Worm (Caenorhabditis elegans) whole organism, L4/young adult: Measurements from ENCODE around the gene T13A10.1.

Source experiments
- dao-5 ChIP-seq: sonication (generic microtip); optimal IDR thresholded peaks from 2 replicates; lab custom pipeline; 2016; ENCODE audit warnings: missing genotype, missing genetic modification characterization, moderate library complexity, missing compliant biosample characterization
- him-1 ChIP-seq: sonication (generic microtip); optimal IDR thresholded peaks from 2 replicates; lab custom pipeline; 2016; ENCODE audit warnings: missing genotype, missing genetic modification reagents, missing genetic modification characterization, missing compliant biosample characterization

DNA sequence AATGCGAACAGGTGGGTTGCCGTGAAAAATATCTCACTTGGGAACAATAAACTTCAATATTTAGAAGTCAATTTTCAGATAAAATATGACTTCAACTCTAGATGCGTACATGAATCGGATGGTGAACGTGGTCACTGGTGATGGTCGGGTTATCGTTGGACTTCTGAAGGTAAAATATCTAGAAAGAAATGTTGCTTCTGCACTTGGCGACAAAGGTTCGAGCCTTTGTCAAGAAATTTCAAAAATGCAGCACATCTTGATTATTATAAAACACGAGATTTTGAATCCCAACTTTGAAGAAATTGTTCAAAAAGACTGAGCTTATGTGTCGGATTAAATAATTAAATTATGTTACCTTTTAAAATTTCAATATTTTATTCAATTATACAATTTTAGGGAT is 50.6 kb downstream of the T13A10.1 start, which contains the start of gene lsm-8:
- TF ChIP-seq him-1 (tag; lab: Kevin White, UChicago) (no peak), dao-5 (tag; lab: Kevin White, UChicago) (no peak)
